Worm (Caenorhabditis elegans) whole organism, L4/young adult: Measurements from ENCODE around the gene T04A8.13.

Source experiments
- W03F9.2 ChIP-seq: fragments of 150-350 bp; optimal IDR thresholded peaks from 2 replicates; lab custom pipeline; 2014; ENCODE audit warnings: missing biosample characterization, missing genetic modification characterization
- him-1 ChIP-seq: sonication (generic microtip); optimal IDR thresholded peaks from 2 replicates; lab custom pipeline; 2016; ENCODE audit warnings: missing genotype, missing genetic modification reagents, missing genetic modification characterization, missing compliant biosample characterization

ce11 chrIII:4688356-4688755, 18.4 kb upstream of the T04A8.13 start, which contains the start of gene tag-243:
- TF ChIP-seq him-1 (tag; lab: Kevin White, UChicago) (no peak), W03F9.2 (no peak)
